Worm (Caenorhabditis elegans) whole organism, L3 larva: ENCODE measurements around the gene srd-40.

Experiments used
- R02D3.7 ChIP-seq: fragments of 150-350 bp; optimal IDR thresholded peaks from 2 replicates; lab custom pipeline; 2014; ENCODE audit warnings: missing biosample characterization, missing genetic modification characterization
- ZK546.5 ChIP-seq: sonication (generic microtip); optimal IDR thresholded peaks from 2 replicates; lab custom pipeline; 2017; ENCODE audit warnings: missing biosample characterization, missing genetic modification characterization
- aly-2 ChIP-seq: fragments of 150-350 bp; optimal IDR thresholded peaks from 2 replicates; lab custom pipeline; 2014; ENCODE audit warnings: missing biosample characterization, missing genetic modification characterization
- ama-1 ChIP-seq: fragments of 150-350 bp; optimal IDR thresholded peaks from 2 replicates; lab custom pipeline; 2018
- ceh-28 ChIP-seq: fragments of 150-350 bp; optimal IDR thresholded peaks from 2 replicates; lab custom pipeline; 2014; ENCODE audit warnings: missing biosample characterization, missing genetic modification reagents, missing genetic modification characterization
- ceh-82 ChIP-seq: fragments of 150-350 bp; optimal IDR thresholded peaks from 2 replicates; lab custom pipeline; 2014; ENCODE audit warnings: missing biosample characterization, missing genetic modification characterization
- elt-1 ChIP-seq: fragments of 150-350 bp; optimal IDR thresholded peaks from 2 replicates; lab custom pipeline; 2014; ENCODE audit warnings: missing biosample characterization, missing genetic modification characterization
- elt-2 ChIP-seq: sonication (generic microtip); optimal IDR thresholded peaks from 2 replicates; lab custom pipeline; 2016; ENCODE audit warnings: missing genetic modification reagents, mild to moderate bottlenecking, missing genetic modification characterization, missing compliant biosample characterization
- elt-3 ChIP-seq, 3 experiments: fragments of 150-350 bp in 1 of 3; sonication (generic microtip) in 2 of 3; optimal IDR thresholded peaks; 2 replicates in 2 of 3; 4 replicates in 1 of 3; lab custom pipeline; 2014 to 2017; ENCODE audit warnings: missing biosample characterization in 3 of 3, missing genetic modification characterization in 3 of 3
- eor-1 ChIP-seq, 2 experiments: fragments of 150-350 bp; optimal IDR thresholded peaks; 2 replicates each; lab custom pipeline; 2014 to 2018; ENCODE audit warnings: missing biosample characterization in 2 of 2, missing genetic modification characterization in 2 of 2
- fkh-2 ChIP-seq: fragments of 150-350 bp; optimal IDR thresholded peaks from 2 replicates; lab custom pipeline; 2014; ENCODE audit warnings: missing biosample characterization, missing genetic modification reagents, missing genetic modification characterization
- hmg-11 ChIP-seq: sonication (generic microtip); optimal IDR thresholded peaks from 2 replicates; lab custom pipeline; 2016; ENCODE audit warnings: missing genetic modification characterization, missing compliant biosample characterization
- jun-1 ChIP-seq: fragments of 150-350 bp; optimal IDR thresholded peaks from 2 replicates; lab custom pipeline; 2014; ENCODE audit warnings: missing biosample characterization, missing genetic modification reagents, missing genetic modification characterization
- lin-39 ChIP-seq: fragments of 150-350 bp; optimal IDR thresholded peaks from 2 replicates; lab custom pipeline; 2018; ENCODE audit warnings: missing biosample characterization, missing genetic modification reagents, missing genetic modification characterization
- lsy-12 ChIP-seq: sonication (generic microtip); optimal IDR thresholded peaks from 2 replicates; lab custom pipeline; 2016; ENCODE audit warnings: mild to moderate bottlenecking, missing genetic modification characterization, missing compliant biosample characterization
- mdl-1 ChIP-seq: fragments of 150-350 bp; optimal IDR thresholded peaks from 2 replicates; lab custom pipeline; 2014; ENCODE audit warnings: missing biosample characterization, missing genetic modification characterization
- mml-1 ChIP-seq: fragments of 150-350 bp; sonication (generic microtip); optimal IDR thresholded peaks from 3 replicates; lab custom pipeline; 2014; ENCODE audit warnings: missing biosample characterization, missing genetic modification characterization
- nfya-1 ChIP-seq: sonication (generic microtip); optimal IDR thresholded peaks from 2 replicates; lab custom pipeline; 2017; ENCODE audit warnings: missing genetic modification characterization, mild to moderate bottlenecking, missing compliant biosample characterization, antibody characterized with exemption, moderate library complexity; ENCODE audit not compliant: insufficient read depth
- nhr-12 ChIP-seq: fragments of 150-350 bp; optimal IDR thresholded peaks from 2 replicates; lab custom pipeline; 2014; ENCODE audit warnings: missing biosample characterization, missing genetic modification characterization
- nhr-23 ChIP-seq: fragments of 150-350 bp; optimal IDR thresholded peaks from 2 replicates; lab custom pipeline; 2014; ENCODE audit warnings: missing biosample characterization, missing genetic modification reagents, missing genetic modification characterization
- nhr-28 ChIP-seq: fragments of 150-350 bp; optimal IDR thresholded peaks from 2 replicates; lab custom pipeline; 2014; ENCODE audit warnings: missing biosample characterization, missing genetic modification characterization
- nhr-43 ChIP-seq: sonication (generic microtip); optimal IDR thresholded peaks from 2 replicates; lab custom pipeline; 2016; ENCODE audit warnings: mild to moderate bottlenecking, missing genetic modification characterization, missing compliant biosample characterization; ENCODE audit not compliant: poor library complexity, severe bottlenecking
- nhr-67 ChIP-seq: fragments of 150-350 bp; optimal IDR thresholded peaks from 2 replicates; lab custom pipeline; 2014; ENCODE audit warnings: missing biosample characterization, missing genetic modification characterization
- nhr-76 ChIP-seq: fragments of 150-350 bp; sonication (generic microtip); optimal IDR thresholded peaks from 5 replicates; lab custom pipeline; 2014; ENCODE audit warnings: missing biosample characterization, missing genetic modification characterization
- nhr-77 ChIP-seq: fragments of 150-350 bp; optimal IDR thresholded peaks from 2 replicates; lab custom pipeline; 2014; ENCODE audit warnings: missing biosample characterization, missing genetic modification characterization
- pha-4 ChIP-seq: fragments of 150-350 bp; optimal IDR thresholded peaks from 2 replicates; lab custom pipeline; 2014; ENCODE audit warnings: missing biosample characterization, missing genetic modification reagents, missing genetic modification characterization
- pqm-1 ChIP-seq: fragments of 150-350 bp; optimal IDR thresholded peaks from 2 replicates; lab custom pipeline; 2017; ENCODE audit warnings: missing biosample characterization, missing genetic modification characterization, inconsistent platforms
- sea-2 ChIP-seq: fragments of 150-350 bp; sonication (generic microtip); optimal IDR thresholded peaks from 4 replicates; lab custom pipeline; 2014; ENCODE audit warnings: missing biosample characterization, missing genetic modification reagents, missing genetic modification characterization
- skn-1 ChIP-seq: fragments of 150-350 bp; optimal IDR thresholded peaks from 2 replicates; lab custom pipeline; 2014; ENCODE audit warnings: missing biosample characterization, missing genetic modification characterization
- snpc-4 ChIP-seq: fragments of 150-350 bp; optimal IDR thresholded peaks from 2 replicates; lab custom pipeline; 2014; ENCODE audit warnings: missing biosample characterization, missing genetic modification characterization
- tbx-2 ChIP-seq: sonication (generic microtip); optimal IDR thresholded peaks from 2 replicates; lab custom pipeline; 2016; ENCODE audit warnings: mild to moderate bottlenecking, missing genetic modification characterization, missing compliant biosample characterization
- unc-39 ChIP-seq: sonication (generic microtip); optimal IDR thresholded peaks from 4 replicates; lab custom pipeline; 2017; ENCODE audit warnings: missing biosample characterization, missing genetic modification characterization
- unc-62 ChIP-seq: fragments of 150-350 bp; sonication (generic microtip); optimal IDR thresholded peaks from 4 replicates; lab custom pipeline; 2014; ENCODE audit warnings: missing biosample characterization, missing genetic modification reagents, missing genetic modification characterization
- zag-1 ChIP-seq: fragments of 150-350 bp; optimal IDR thresholded peaks from 2 replicates; lab custom pipeline; 2014; ENCODE audit warnings: missing biosample characterization, missing genetic modification characterization
- ztf-11 ChIP-seq: fragments of 150-350 bp; optimal IDR thresholded peaks from 2 replicates; lab custom pipeline; 2014; ENCODE audit warnings: missing biosample characterization, missing genetic modification characterization
- ztf-4 ChIP-seq: fragments of 150-350 bp; optimal IDR thresholded peaks from 2 replicates; lab custom pipeline; 2014; ENCODE audit warnings: missing biosample characterization, missing genetic modification characterization

srd-40 gene

DNA sequence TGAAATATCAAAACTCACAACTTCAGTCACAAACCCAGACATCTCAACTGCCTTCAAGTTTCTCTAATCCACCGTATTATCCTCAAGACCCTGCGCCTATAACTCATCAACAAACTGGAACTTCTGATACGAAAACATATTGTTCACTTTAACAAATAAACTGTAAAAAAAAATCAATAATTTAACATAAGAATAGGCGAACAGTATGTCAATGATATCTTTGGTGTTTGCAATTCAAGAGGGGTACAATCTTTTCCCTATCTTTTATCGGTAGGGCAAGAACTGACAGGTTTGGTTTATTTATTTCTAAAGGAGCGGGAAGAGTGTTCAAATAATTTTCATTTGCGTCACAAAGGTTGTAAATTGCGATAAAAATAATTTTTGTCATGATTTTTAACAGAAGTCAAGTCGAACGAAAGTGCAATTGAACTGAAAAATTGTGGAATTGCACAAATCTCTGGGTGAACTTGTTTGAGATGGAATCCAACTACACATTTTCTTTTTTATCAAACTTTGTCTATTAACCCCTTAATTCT is 39.5 kb downstream of the srd-40 start (continued):
- peak; percentile 96 for TF ChIP-seq nhr-28 (tag; lab: Kevin White, UChicago)
- peak; percentile 89 for TF ChIP-seq unc-62

DNA sequence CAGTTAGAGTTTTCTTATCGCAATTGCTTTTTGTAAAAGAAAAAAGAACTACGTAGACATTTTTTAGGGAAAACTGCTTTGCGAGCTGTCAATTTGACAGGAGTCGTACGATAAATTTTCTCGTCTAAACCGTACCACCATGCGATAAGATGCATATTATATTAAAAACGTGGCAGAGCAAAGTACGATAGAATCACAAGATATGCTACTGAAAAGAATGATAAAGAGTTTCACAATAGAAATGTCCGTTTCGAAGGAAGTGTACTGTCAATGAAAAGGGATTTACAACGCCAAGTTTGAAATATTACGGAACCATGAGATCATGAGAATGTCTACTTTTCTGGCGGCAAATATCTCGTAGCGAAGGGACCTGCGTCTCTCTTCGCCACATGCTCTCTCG is 41.3 kb downstream of the srd-40 start, which contains the start of gene F19H6.5:
F19H6.5 (minus strand) TSS at position 101 of the 400 bp plus-strand sequence.
- TF ChIP-seq R02D3.7 (tag; lab: Kevin White, UChicago) (no peak), lin-39 (tag; lab: Kevin White, UChicago) (no peak), elt-1 (tag; lab: Kevin White, UChicago) (no peak), nhr-12 (tag; lab: Kevin White, UChicago) (no peak), snpc-4 (no peak), sea-2 (GFP tag; lab: Kevin White, UChicago) (no peak), mml-1 (tag; lab: Kevin White, UChicago) (no peak), aly-2 (tag; lab: Kevin White, UChicago) (no peak), ztf-4 (tag; lab: Kevin White, UChicago) (no peak), lsy-12 (tag; lab: Kevin White, UChicago) (no peak), zag-1 (tag; lab: Kevin White, UChicago) (no peak), elt-2 (tag; lab: Kevin White, UChicago) (no peak), nhr-76 (tag; lab: Kevin White, UChicago) (no peak), nhr-67 (tag; lab: Kevin White, UChicago) (no peak)

DNA sequence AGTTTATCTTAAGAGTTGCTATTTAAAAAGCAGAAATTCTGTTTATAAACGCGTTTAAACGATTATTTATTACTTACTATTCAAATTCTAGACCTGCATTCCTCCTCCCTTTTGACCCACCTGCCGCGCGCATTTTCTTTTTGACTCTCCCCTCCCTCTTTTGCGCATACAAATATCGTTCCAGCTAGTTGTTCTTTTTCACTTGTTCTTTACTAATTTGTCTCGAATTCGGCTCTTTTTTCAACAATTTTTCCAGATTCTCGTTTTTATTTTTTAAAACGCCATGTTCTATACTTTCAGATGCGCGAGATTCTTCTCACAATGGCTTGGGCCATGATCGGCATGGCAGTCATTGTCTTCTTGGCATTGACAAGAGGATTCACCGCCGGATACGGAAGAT is 41.8 kb downstream of the srd-40 start, which contains the start of gene F19H6.4:
F19H6.4 (plus strand) TSS at position 301 of the 400 bp plus-strand sequence.
- TF ChIP-seq ZK546.5 (tag; lab: Kevin White, UChicago) (no peak), lsy-12 (tag; lab: Kevin White, UChicago) (no peak), zag-1 (tag; lab: Kevin White, UChicago) (no peak), R02D3.7 (tag; lab: Kevin White, UChicago) (no peak), nfya-1 (tag; lab: Kevin White, UChicago) (no peak), hmg-11 (tag; lab: Kevin White, UChicago) (no peak), ceh-28 (no peak), nhr-76 (tag; lab: Kevin White, UChicago) (no peak), eor-1 (tag; optimal IDR thresholded peaks at IDR 0.05; lab: Kevin White, UChicago) (no peak), mdl-1 (tag; lab: Kevin White, UChicago) (no peak), sea-2 (GFP tag; lab: Kevin White, UChicago) (no peak), jun-1 (tag; lab: Kevin White, UChicago) (no peak), nhr-67 (tag; lab: Kevin White, UChicago) (no peak), tbx-2 (no peak), ztf-11 (tag; lab: Kevin White, UChicago) (no peak)

DNA sequence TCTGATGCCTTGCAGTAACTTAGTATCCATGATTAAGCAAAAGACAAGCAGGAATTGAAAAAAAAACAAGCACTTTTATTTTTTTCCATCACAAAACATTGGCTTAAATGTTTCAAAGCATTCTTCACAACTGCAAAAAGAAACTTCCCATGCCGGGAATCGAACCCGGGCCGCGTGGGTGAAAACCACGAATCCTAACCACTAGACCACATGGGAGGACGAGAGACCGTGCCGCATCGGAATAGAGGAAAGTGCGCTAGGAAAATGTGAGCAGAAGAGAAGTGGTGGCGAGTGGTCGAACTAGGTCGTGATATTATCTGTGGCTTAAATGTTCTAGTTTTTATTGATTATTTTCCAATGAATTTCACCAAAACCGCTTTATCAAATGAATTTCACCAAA is 44.0 kb downstream of the srd-40 start:
- TF ChIP-seq aly-2 (tag; lab: Kevin White, UChicago) (no peak), ceh-28 (peak; percentile 33), nhr-43 (tag; lab: Kevin White, UChicago) (peak; percentile 44), hmg-11 (tag; lab: Kevin White, UChicago) (peak; percentile 87), pqm-1 (tag; lab: Kevin White, UChicago) (peak; percentile 14), tbx-2 (peak; percentile 18), elt-2 (tag; lab: Kevin White, UChicago) (peak; percentile 35), lin-39 (tag; lab: Kevin White, UChicago) (peak; percentile 39), fkh-2 (no peak)

DNA sequence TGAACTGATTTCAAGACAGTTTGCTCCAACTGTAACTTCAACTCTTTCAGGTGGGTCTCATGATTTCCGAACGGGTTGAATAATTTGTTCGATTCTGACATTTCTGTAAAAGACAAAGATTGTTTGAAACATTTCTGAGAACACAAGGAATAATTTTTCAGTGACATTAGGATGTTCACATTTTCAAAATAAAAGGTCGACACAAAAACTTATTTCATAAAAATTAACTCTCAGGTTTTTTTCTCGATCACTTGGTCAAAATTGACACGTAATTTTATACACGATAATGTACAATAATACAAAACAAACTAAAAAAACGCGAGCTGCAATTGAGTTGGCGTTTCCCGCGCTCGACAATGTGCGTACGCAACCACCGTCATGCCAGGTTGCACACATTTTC is 47.8 kb downstream of the srd-40 start, which contains the start of gene rif-1.2:
rif-1.2 (minus strand) TSS at position 101 of the 400 bp plus-strand sequence.
- no peak for TF ChIP-seq pha-4 (tag; lab: Kevin White, UChicago)
- TF ChIP-seq unc-62, result no peak
- no peak for TF ChIP-seq nhr-12 (tag; lab: Kevin White, UChicago)
- no peak for TF ChIP-seq elt-3 (tag; optimal IDR thresholded peaks at IDR 0.05; lab: Kevin White, UChicago)
- TF ChIP-seq nhr-77 (tag; lab: Kevin White, UChicago), result no peak
- no peak for TF ChIP-seq ceh-82 (tag; lab: Kevin White, UChicago)
- TF ChIP-seq sea-2 (GFP tag; lab: Kevin White, UChicago), result no peak
- TF ChIP-seq elt-1 (tag; lab: Kevin White, UChicago), result no peak
- TF ChIP-seq ama-1 (lab: Kevin White, UChicago), result no peak
- no peak for TF ChIP-seq jun-1 (tag; lab: Kevin White, UChicago)
- TF ChIP-seq unc-39 (tag; lab: Kevin White, UChicago), result no peak
- no peak for TF ChIP-seq pqm-1 (tag; lab: Kevin White, UChicago)
- TF ChIP-seq skn-1 (tag; lab: Kevin White, UChicago), result no peak
- no peak for TF ChIP-seq fkh-2
- TF ChIP-seq tbx-2, result no peak
- no peak for TF ChIP-seq mml-1 (tag; lab: Kevin White, UChicago)
- no peak for TF ChIP-seq lin-39 (tag; lab: Kevin White, UChicago)
- TF ChIP-seq nhr-23 (tag; lab: Kevin White, UChicago), result no peak
